Worm (Caenorhabditis elegans) whole organism, early embryonic: ENCODE data around the gene dod-19.

ENCODE experiments used
- B0310.2 ChIP-seq: sonication (generic microtip); optimal IDR thresholded peaks from 2 replicates; lab custom pipeline; 2016; ENCODE audit warnings: mild to moderate bottlenecking, missing genetic modification characterization, missing compliant biosample characterization
- F13C5.2 ChIP-seq: sonication (generic microtip); optimal IDR thresholded peaks from 2 replicates; lab custom pipeline; 2017; ENCODE audit warnings: mild to moderate bottlenecking, missing genetic modification characterization, inconsistent platforms, missing compliant biosample characterization
- aly-1 ChIP-seq: sonication (generic microtip); optimal IDR thresholded peaks from 2 replicates; lab custom pipeline; 2016; ENCODE audit warnings: missing genetic modification characterization, missing compliant biosample characterization
- ama-1 ChIP-seq: fragments of 150-350 bp; optimal IDR thresholded peaks from 2 replicates; lab custom pipeline; 2014
- ceh-13 ChIP-seq: fragments of 200-800 bp; sonication (Bioruptor generic); optimal IDR thresholded peaks from 2 replicates; lab custom pipeline; 2018; ENCODE audit warnings: mild to moderate bottlenecking, missing genetic modification characterization, missing compliant biosample characterization
- ceh-36 ChIP-seq: sonication (generic microtip); optimal IDR thresholded peaks from 2 replicates; lab custom pipeline; 2016; ENCODE audit warnings: missing genetic modification characterization, inconsistent platforms, missing compliant biosample characterization
- ets-7 ChIP-seq: sonication (generic microtip); optimal IDR thresholded peaks from 2 replicates; lab custom pipeline; 2016; ENCODE audit warnings: missing genotype, missing genetic modification characterization, missing compliant biosample characterization
- flt-1 ChIP-seq: fragments of 200-800 bp; sonication (Bioruptor generic); IDR thresholded peaks from 2 replicates; pipeline ENCODE4 v1.3.6; 2022; ENCODE audit warnings: missing genetic modification characterization, missing compliant biosample characterization
- hmbx-1 ChIP-seq: sonication (generic microtip); optimal IDR thresholded peaks from 2 replicates; lab custom pipeline; 2016; ENCODE audit warnings: mild to moderate bottlenecking, missing genetic modification characterization, missing compliant biosample characterization
- hmg-4 ChIP-seq: fragments of 200-800 bp; sonication (Bioruptor generic); optimal IDR thresholded peaks from 2 replicates; lab custom pipeline; 2018; ENCODE audit warnings: mild to moderate bottlenecking, missing genetic modification characterization, missing compliant biosample characterization
- hnd-1 ChIP-seq: sonication (generic microtip); optimal IDR thresholded peaks from 2 replicates; lab custom pipeline; 2016; ENCODE audit warnings: missing genetic modification characterization, missing compliant biosample characterization
- pes-1 ChIP-seq: fragments of 200-800 bp; sonication (Bioruptor generic); IDR thresholded peaks from 2 replicates; pipeline ENCODE4 v1.3.6; 2022; ENCODE audit warnings: missing genetic modification reagents, missing genetic modification characterization, missing compliant biosample characterization
- scrt-1 ChIP-seq: fragments of 200-800 bp; sonication (Bioruptor generic); IDR thresholded peaks from 2 replicates; pipeline ENCODE4 v1.3.6; 2022; ENCODE audit warnings: missing genetic modification characterization, missing compliant biosample characterization
- sea-1 ChIP-seq: fragments of 200-800 bp; sonication (Bioruptor generic); conservative IDR thresholded peaks from 2 replicates; pipeline ENCODE4 v1.3.6; 2022; ENCODE audit warnings: missing genetic modification characterization, missing compliant biosample characterization
- tbx-11 ChIP-seq: fragments of 200-800 bp; sonication (Bioruptor generic); IDR thresholded peaks from 2 replicates; pipeline ENCODE4 v1.3.6; 2022; ENCODE audit warnings: missing genetic modification characterization, missing compliant biosample characterization
- tbx-37 ChIP-seq: fragments of 200-800 bp; sonication (Bioruptor generic); conservative IDR thresholded peaks from 2 replicates; pipeline ENCODE4 v1.3.6; 2022; ENCODE audit warnings: missing genetic modification reagents, missing genetic modification characterization, missing compliant biosample characterization
- tra-4 ChIP-seq: sonication (generic microtip); optimal IDR thresholded peaks from 2 replicates; lab custom pipeline; 2017; ENCODE audit warnings: missing genetic modification characterization, missing compliant biosample characterization

Gene dod-19

DNA sequence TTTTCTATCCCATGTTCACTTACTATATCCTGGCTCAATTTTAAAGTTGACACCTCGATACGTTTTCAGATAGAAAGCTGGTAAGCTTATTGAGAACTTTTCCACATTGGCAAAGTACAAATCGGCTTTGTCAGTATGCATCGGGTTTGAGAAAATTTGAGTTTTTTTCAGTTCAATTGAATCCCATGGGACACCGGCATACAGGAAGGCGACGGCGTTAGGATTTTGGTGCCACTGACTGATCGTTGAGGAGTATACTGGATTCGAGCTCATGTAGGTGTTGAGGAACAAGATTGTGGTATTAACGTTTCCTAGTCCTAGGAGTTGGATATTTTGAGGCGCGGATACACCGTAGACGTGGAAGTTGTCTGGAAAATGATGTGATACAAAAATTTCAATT lies 1.7 kb downstream of the dod-19 start:
- no peak for TF ChIP-seq scrt-1
- TF ChIP-seq hnd-1: no peak
- TF ChIP-seq B0310.2 (tag; lab: Kevin White, UChicago): no peak
- no peak for TF ChIP-seq hmg-4
- TF ChIP-seq ets-7 (tag; lab: Kevin White, UChicago): no peak
- no peak for TF ChIP-seq F13C5.2
- no peak for TF ChIP-seq ceh-36 (tag; lab: Kevin White, UChicago)
- no peak for TF ChIP-seq flt-1 (GFP tag; lab: Robert Waterston, UW)

DNA sequence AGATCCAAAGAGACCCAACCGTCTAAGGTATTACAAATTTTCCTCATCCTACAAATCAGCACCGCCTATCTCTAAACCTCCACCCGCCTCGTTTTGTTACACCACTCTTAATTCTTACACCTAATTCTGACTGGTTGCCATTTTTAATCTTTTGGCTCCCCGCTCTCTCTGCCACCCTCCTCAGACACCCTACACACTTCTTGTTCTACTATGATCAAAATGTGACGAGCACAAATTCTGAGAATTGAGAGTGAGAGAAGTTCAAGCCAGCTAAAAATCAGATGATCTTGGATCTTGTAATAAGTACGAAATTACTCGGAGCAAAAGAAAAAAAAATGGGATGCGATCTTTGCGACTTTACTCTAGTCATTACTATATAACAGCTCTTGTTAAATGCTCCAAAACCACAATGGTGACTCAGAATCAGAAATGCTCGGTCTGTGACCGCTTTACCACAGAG lies 10.3 kb downstream of the dod-19 start, which contains the start of gene nhr-252:
nhr-252 (plus strand) TSS at position 410 of the 460 bp plus-strand sequence.
- TF ChIP-seq aly-1 (tag; lab: Kevin White, UChicago) (no peak), tbx-37 (GFP tag; lab: Robert Waterston, UW) (no peak), ama-1 (lab: Kevin White, UChicago) (no peak), F13C5.2 (no peak), pes-1 (GFP tag; lab: Robert Waterston, UW) (no peak), sea-1 (GFP tag; lab: Robert Waterston, UW) (no peak), tra-4 (tag; lab: Kevin White, UChicago) (no peak), hnd-1 (no peak)

DNA sequence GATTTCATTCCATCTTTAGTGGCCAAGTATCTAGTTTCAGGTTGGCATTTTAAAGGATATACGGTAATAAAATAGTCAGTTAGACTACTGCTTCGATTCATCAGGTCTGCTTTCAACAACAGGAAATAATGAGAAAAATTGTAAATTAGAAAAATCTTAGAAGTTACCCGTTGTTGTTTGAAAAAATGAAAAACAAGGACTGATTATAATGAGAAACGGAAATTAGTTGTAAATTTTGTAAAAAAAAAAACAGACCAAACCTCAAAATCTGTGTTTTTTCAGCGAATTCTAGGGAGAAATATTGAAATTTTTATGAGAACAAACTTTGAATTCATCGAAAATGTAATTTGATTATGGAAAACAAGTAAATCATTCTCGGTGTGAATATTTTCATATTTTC lies 11.5 kb downstream of the dod-19 start, which contains the start of gene srh-62:
srh-62 (minus strand) TSS at position 101 of the 400 bp plus-strand sequence.
- no peak for TF ChIP-seq ceh-36 (tag; lab: Kevin White, UChicago)
- TF ChIP-seq F13C5.2: no peak
- no peak for TF ChIP-seq aly-1 (tag; lab: Kevin White, UChicago)
- no peak for TF ChIP-seq ama-1 (lab: Kevin White, UChicago)
- TF ChIP-seq B0310.2 (tag; lab: Kevin White, UChicago): no peak
- TF ChIP-seq hmg-4: no peak
- TF ChIP-seq ets-7 (tag; lab: Kevin White, UChicago): no peak
- TF ChIP-seq tbx-11 (GFP tag; lab: Robert Waterston, UW): no peak
- no peak for TF ChIP-seq hnd-1
- no peak for TF ChIP-seq tbx-37 (GFP tag; lab: Robert Waterston, UW)
- TF ChIP-seq flt-1 (GFP tag; lab: Robert Waterston, UW): no peak
- TF ChIP-seq tra-4 (tag; lab: Kevin White, UChicago): no peak
- no peak for TF ChIP-seq sea-1 (GFP tag; lab: Robert Waterston, UW)
- no peak for TF ChIP-seq scrt-1
- no peak for TF ChIP-seq hmbx-1 (tag; lab: Kevin White, UChicago)
- no peak for TF ChIP-seq pes-1 (GFP tag; lab: Robert Waterston, UW)
- TF ChIP-seq ceh-13 (GFP tag; lab: Kevin White, UChicago): no peak

DNA sequence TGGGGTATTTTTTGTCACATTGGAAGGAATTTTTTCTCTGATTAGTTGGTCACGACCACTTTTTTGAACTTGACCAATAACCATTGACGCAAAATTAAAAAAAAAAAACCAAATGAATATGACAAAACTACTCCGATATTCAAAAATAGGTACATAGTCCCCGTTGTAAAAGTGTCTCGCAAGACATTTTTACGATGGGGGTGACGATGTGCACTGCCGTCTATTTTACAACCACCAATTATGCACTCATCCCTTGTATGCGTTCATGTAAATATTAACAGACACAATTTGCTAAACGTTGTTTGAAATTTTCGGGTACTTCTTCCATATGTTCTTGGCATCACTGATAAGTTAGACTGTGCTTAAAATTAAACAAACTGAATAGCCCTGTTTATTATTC lies 14.8 kb downstream of the dod-19 start, which contains the start of gene scl-27:
scl-27 (plus strand) TSS at position 301 of the 400 bp plus-strand sequence.
- TF ChIP-seq scrt-1 (no peak), ama-1 (lab: Kevin White, UChicago) (no peak), F13C5.2 (no peak), hmbx-1 (tag; lab: Kevin White, UChicago) (no peak), aly-1 (tag; lab: Kevin White, UChicago) (no peak), sea-1 (GFP tag; lab: Robert Waterston, UW) (no peak), hnd-1 (no peak), hmg-4 (no peak), flt-1 (GFP tag; lab: Robert Waterston, UW) (no peak), tra-4 (tag; lab: Kevin White, UChicago) (no peak), ceh-13 (GFP tag; lab: Kevin White, UChicago) (no peak)

DNA sequence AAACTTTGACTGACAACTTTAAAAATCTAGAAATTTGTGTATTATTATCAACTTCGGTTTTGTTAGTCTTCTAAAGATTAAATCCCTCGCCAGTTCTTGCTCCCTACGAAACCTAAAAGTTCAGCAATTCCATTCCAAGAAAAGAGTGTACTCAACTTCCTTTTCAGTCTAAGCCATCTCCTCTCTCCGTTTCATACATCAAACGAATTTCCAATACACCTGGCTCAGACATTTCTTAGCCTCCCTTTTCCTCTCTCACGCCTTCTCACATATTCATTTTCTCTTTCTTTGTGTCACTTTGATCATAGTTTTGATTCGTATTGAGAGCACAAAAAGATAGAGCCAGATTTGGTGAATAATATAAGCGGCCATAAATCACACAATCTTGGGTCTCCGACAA lies 18.2 kb downstream of the dod-19 start, which contains the start of gene nhr-253:
nhr-253 (plus strand) TSS at position 285 of the 400 bp plus-strand sequence.
- TF ChIP-seq tra-4 (tag; lab: Kevin White, UChicago) (no peak), B0310.2 (tag; lab: Kevin White, UChicago) (no peak), F13C5.2 (no peak), ama-1 (lab: Kevin White, UChicago) (no peak), ceh-13 (GFP tag; lab: Kevin White, UChicago) (no peak), hmbx-1 (tag; lab: Kevin White, UChicago) (no peak), hnd-1 (no peak), flt-1 (GFP tag; lab: Robert Waterston, UW) (no peak), pes-1 (GFP tag; lab: Robert Waterston, UW) (no peak), sea-1 (GFP tag; lab: Robert Waterston, UW) (no peak), scrt-1 (no peak), tbx-37 (GFP tag; lab: Robert Waterston, UW) (no peak), hmg-4 (no peak), tbx-11 (GFP tag; lab: Robert Waterston, UW) (no peak), ceh-36 (tag; lab: Kevin White, UChicago) (no peak), ets-7 (tag; lab: Kevin White, UChicago) (no peak), aly-1 (tag; lab: Kevin White, UChicago) (no peak)

DNA sequence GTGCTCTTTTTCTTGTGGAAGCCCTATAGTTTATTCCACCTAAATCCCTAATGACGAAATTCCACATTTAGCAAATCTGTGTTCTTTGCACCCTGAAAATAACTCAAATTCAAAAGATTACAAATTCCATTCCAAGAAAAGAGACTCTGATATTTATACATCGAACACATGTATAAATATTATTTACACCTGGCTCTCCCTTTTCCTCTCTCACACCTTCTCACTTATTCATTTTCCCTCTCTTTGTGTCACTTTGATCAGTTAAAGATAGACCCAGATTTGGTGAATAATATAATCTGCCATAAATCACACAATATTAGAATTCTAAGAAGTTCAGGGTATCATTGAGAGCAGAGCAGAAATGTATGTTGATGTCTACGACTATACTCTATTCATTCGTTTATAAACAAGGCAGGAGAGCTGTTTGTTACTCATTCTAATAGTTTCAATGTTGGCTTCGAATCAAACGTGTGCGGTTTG lies 22.3 kb downstream of the dod-19 start, which contains the start of gene nhr-254:
nhr-254 (plus strand) TSS at position 430 of the 480 bp plus-strand sequence.
- TF ChIP-seq B0310.2 (tag; lab: Kevin White, UChicago) (no peak), ceh-36 (tag; lab: Kevin White, UChicago) (no peak), ama-1 (lab: Kevin White, UChicago) (no peak), tbx-11 (GFP tag; lab: Robert Waterston, UW) (no peak), sea-1 (GFP tag; lab: Robert Waterston, UW) (no peak), flt-1 (GFP tag; lab: Robert Waterston, UW) (no peak), tra-4 (tag; lab: Kevin White, UChicago) (no peak)

DNA sequence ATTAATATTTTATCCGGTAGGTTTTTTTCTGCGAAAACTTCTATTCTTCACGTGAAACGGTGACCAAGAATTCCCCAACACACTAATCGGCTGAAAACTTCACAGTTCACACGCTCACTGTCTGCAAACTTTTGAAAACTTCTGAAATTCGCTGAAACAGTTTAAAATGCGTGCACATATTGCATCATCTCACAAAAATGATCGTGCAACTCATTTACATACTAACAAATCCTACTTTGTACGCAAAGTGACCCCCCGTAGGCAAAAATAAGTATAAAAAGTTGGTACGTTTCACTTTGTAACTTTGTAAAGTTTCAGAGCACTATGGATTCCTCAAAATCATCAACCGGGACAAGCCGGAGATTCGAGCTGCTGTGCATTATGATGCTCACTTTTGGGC lies 26.2 kb downstream of the dod-19 start, which contains the start of gene ZK6.6:
ZK6.6 (plus strand) TSS at position 301 of the 400 bp plus-strand sequence.
- no peak for TF ChIP-seq ets-7 (tag; lab: Kevin White, UChicago)
- TF ChIP-seq aly-1 (tag; lab: Kevin White, UChicago): no peak
